Worm (Caenorhabditis elegans): ENCODE measurements around the gene F28A10.5.

- no peak for TF ChIP-seq flt-1 (GFP tag; IDR thresholded peaks at IDR 0.05)
- no peak for TF ChIP-seq klf-2 (GFP tag; conservative IDR thresholded peaks at IDR 0.05)
- no peak for TF ChIP-seq tab-1 (GFP tag; IDR thresholded peaks at IDR 0.05)
Measured at ce11 chrII:825521-825920, 24.9 kb downstream of the F28A10.5 start, which contains the start of gene F28A10.1.
